Worm (Caenorhabditis elegans): ENCODE results near the gene T12A2.21.

Gene T12A2.21

DNA sequence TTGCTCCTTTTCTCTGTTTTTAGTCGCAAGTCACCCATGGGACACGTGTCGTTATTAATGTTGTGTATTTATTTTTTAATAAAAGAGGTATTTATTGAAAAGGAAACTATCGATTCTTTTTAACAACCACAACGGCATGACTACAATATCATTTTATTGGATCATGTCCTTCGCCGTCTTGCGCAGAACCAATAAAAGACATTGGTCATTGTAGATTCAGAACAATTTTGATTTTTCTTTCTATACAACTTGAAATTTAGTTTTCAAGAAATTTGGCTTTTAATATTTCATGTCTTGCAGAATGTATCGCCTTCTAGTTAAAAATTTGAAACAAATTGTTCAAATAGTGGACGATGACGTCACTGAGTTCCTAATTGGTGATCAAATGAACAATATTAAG, 15.0 kb upstream of the T12A2.21 start, which contains the start of gene amdh-1:
Gene amdh-1 (plus strand): TSS at position 301 of the 400 bp plus-strand sequence.
- no peak for TF ChIP-seq lin-15B (tag; optimal IDR thresholded peaks at IDR 0.05)
- no peak for TF ChIP-seq Y105C5A.15 (GFP tag; IDR thresholded peaks at IDR 0.05)
- no peak for TF ChIP-seq ceh-20 (GFP tag; IDR thresholded peaks at IDR 0.05)
- no peak for TF ChIP-seq mxl-3 (GFP tag; optimal IDR thresholded peaks at IDR 0.05)
- TF ChIP-seq ceh-28 (tag; optimal IDR thresholded peaks at IDR 0.05): no peak
- TF ChIP-seq duxl-1 (tag; optimal IDR thresholded peaks at IDR 0.05; ENCODE audit: poor library complexity): no peak
- TF ChIP-seq lin-1 (GFP tag; IDR thresholded peaks at IDR 0.05): no peak
- no peak for TF ChIP-seq egl-43 (GFP tag; IDR thresholded peaks at IDR 0.05)
- no peak for TF ChIP-seq snpc-4 (tag; optimal IDR thresholded peaks at IDR 0.05)
- no peak for TF ChIP-seq nhr-48 (tag; optimal IDR thresholded peaks at IDR 0.05)
- no peak for TF ChIP-seq unc-130 (GFP tag; optimal IDR thresholded peaks at IDR 0.05)
- TF ChIP-seq nhr-11 (tag; optimal IDR thresholded peaks at IDR 0.05): no peak
- TF ChIP-seq dmd-6 (GFP tag; IDR thresholded peaks at IDR 0.05): no peak
- TF ChIP-seq nhr-25 (tag; optimal IDR thresholded peaks at IDR 0.05; ENCODE audit: borderline replicate concordance, insufficient read depth): no peak
- no peak for TF ChIP-seq zag-1 (tag; optimal IDR thresholded peaks at IDR 0.05)
- no peak for TF ChIP-seq snpc-1.2 (GFP tag; IDR thresholded peaks at IDR 0.05)

DNA sequence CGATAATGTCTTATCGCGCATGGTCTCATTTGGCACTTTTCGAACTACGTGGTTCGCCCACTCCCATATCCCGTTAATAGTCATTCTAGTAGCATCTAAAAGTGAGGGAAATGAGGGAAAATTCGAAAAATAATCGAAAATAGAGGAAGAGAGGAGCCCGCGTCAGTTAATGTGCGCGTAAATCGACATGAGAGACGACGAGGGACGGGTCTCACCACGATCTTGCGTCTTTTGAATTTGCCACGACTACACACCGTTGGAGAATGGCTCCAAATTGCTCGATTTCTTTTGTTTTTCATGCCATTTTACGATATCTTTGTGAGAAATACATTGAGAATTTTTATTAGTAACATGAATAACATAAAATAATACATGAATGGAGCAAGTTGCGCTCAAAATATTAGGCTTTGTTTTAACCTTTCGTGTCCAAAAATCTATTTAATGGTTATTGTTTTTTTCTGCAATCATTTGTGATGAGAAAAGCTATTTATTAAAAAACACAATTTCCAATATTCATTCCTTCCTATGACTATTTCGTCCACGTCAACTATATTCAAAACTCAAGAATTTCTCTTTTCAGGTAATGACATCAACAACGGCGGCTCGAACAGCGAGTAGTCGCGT, 11.6 kb upstream of the T12A2.21 start, which contains the start of the genes gen-1 and stt-3:
Gene gen-1 (minus strand): TSS at position 95 of the 624 bp plus-strand sequence.
Gene stt-3 (plus strand): TSS at position 574 of the 624 bp plus-strand sequence.
- no peak for TF ChIP-seq madf-5 (GFP tag; IDR thresholded peaks at IDR 0.05)
- TF ChIP-seq dpl-1 (GFP tag; optimal IDR thresholded peaks at IDR 0.05): peak; percentile 27
- TF ChIP-seq hlh-30 (tag; optimal IDR thresholded peaks at IDR 0.05; ENCODE audit: insufficient read depth): no peak
- TF ChIP-seq R02D3.7 (tag; optimal IDR thresholded peaks at IDR 0.05): peak; percentile 76
- peak; percentile 0 for TF ChIP-seq mes-2 (tag; optimal IDR thresholded peaks at IDR 0.05; ENCODE audit: poor library complexity, severe bottlenecking)
- no peak for TF ChIP-seq nhr-48 (tag; optimal IDR thresholded peaks at IDR 0.05)
- no peak for TF ChIP-seq aly-2 (tag; optimal IDR thresholded peaks at IDR 0.05)
- no peak for TF ChIP-seq nhr-102 (tag; optimal IDR thresholded peaks at IDR 0.05)
- TF ChIP-seq lin-29 (GFP tag; IDR thresholded peaks at IDR 0.05): no peak
- no peak for TF ChIP-seq lin-39 (tag; optimal IDR thresholded peaks at IDR 0.05)

DNA sequence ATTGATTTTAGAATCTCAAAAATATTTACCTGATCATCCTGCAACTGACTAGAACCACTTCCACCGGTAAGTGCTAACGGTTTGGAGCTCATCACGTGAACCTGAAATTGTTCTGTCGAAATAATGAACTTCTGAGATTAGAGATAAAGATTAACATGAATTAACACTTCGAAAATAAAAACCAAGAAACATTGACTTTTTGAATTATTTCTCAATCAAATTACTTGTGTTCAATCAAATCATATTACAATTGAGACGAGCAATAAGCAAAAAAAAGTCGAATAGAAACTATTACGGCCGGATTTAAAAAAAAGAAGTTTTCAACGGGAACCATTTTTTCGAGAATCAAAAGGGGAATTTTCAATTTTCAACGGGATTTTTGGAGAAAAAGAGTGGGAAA, 9.2 kb upstream of the T12A2.21 start, which contains the start of gene bcas-2:
Gene bcas-2 (minus strand): TSS at position 101 of the 400 bp plus-strand sequence.
- TF ChIP-seq gei-8 (GFP tag; optimal IDR thresholded peaks at IDR 0.05) (no peak), T26A8.4 (GFP tag; IDR thresholded peaks at IDR 0.05) (no peak), lin-13 (GFP tag; optimal IDR thresholded peaks at IDR 0.05) (no peak), fkh-10 (GFP tag; optimal IDR thresholded peaks at IDR 0.05) (no peak), ceh-44 (GFP tag; IDR thresholded peaks at IDR 0.05) (no peak), jun-1 (tag; optimal IDR thresholded peaks at IDR 0.05) (no peak), Y75B8A.6 (GFP tag; IDR thresholded peaks at IDR 0.05) (no peak), F49E8.2 (tag; optimal IDR thresholded peaks at IDR 0.05; ENCODE audit: borderline replicate concordance) (no peak), nhr-25 (tag; optimal IDR thresholded peaks at IDR 0.05; ENCODE audit: borderline replicate concordance, insufficient read depth) (no peak), ztf-11 (tag; optimal IDR thresholded peaks at IDR 0.05) (no peak), hlh-30 (tag; optimal IDR thresholded peaks at IDR 0.05; ENCODE audit: insufficient read depth) (no peak), nhr-237 (tag; optimal IDR thresholded peaks at IDR 0.05) (no peak), Y48G9A.11 (GFP tag; IDR thresholded peaks at IDR 0.05) (no peak), arid-1 (GFP tag; conservative IDR thresholded peaks at IDR 0.05) (no peak), lin-39 (tag; optimal IDR thresholded peaks at IDR 0.05) (no peak), nhr-76 (tag; optimal IDR thresholded peaks at IDR 0.05) (no peak), ceh-82 (tag; optimal IDR thresholded peaks at IDR 0.05) (no peak), Y105C5A.15 (GFP tag; IDR thresholded peaks at IDR 0.05) (no peak)
